Worm (Caenorhabditis elegans): ENCODE data around the gene cids-1.
A peak's percentile ranks its signal among the peaks of the same experiment; 100 is the strongest.

Gene cids-1

DNA sequence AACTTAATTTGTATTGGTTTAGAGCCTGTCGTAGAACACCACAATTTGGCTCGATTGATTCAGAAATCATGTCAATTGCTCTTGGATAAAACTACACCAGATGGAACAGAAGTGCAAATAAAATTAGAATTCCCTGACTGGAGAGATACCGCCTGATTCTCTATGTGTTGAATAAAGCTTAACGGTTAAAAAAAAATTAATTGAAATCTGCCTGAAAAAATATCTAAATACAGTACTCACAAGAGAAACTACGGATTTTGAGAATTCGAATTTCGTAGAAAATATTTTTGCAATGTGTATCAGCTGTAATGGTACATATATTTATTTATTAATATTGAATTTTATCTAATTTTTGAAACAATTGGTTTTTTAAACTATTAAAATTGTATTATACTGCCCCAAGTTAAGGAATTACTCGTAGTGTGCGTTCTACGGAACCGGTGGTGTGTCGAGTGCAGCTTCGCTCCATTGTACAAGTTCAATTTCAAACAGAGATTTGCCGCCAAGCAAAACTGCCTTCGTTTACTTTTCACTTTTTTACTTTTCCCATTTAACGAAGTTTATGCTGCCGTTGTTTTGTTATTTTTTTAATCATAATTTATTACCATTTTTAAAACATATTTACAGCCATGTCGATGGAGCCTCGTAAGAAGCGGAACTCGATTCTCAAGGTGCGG is 5.9 kb downstream of the cids-1 start, which contains the start of gene knl-1:
Gene knl-1, plus strand, starts transcription at position 626 of the 677 bp plus-strand sequence.
- TF ChIP-seq lin-38 (GFP tag; IDR thresholded peaks at IDR 0.05) (peak; percentile 94), nhr-77 (tag; optimal IDR thresholded peaks at IDR 0.05) (peak; percentile 14), Y105C5A.15 (GFP tag; IDR thresholded peaks at IDR 0.05) (no peak), lin-1 (GFP tag; IDR thresholded peaks at IDR 0.05) (no peak), dpl-1 (GFP tag; optimal IDR thresholded peaks at IDR 0.05) (peak; percentile 75), dmd-8 (GFP tag; IDR thresholded peaks at IDR 0.05) (no peak), lir-3 (tag; optimal IDR thresholded peaks at IDR 0.05) (no peak), T26A8.4 (GFP tag; IDR thresholded peaks at IDR 0.05) (no peak), pha-4 (GFP tag; IDR thresholded peaks at IDR 0.05) (no peak), pha-4 (tag; optimal IDR thresholded peaks at IDR 0.05) (peak; percentile 85), F26F4.8 (GFP tag; conservative IDR thresholded peaks at IDR 0.05) (no peak), nhr-25 (tag; optimal IDR thresholded peaks at IDR 0.05; ENCODE audit: borderline replicate concordance, insufficient read depth) (peak; percentile 19), lin-29 (GFP tag; IDR thresholded peaks at IDR 0.05) (no peak), ceh-44 (GFP tag; IDR thresholded peaks at IDR 0.05) (no peak), daf-16 (GFP tag; optimal IDR thresholded peaks at IDR 0.05) (no peak), daf-16 (tag; optimal IDR thresholded peaks at IDR 0.05) (no peak), ceh-32 (tag; optimal IDR thresholded peaks at IDR 0.05; ENCODE audit: poor library complexity) (no peak), ZK337.2 (GFP tag; IDR thresholded peaks at IDR 0.05) (no peak), unc-62 (GFP tag; optimal IDR thresholded peaks at IDR 0.05 in 1 of 2) (no peak), unc-62 (tag; optimal IDR thresholded peaks at IDR 0.05) (no peak), mes-2 (tag; optimal IDR thresholded peaks at IDR 0.05; ENCODE audit: poor library complexity, severe bottlenecking) (peak; percentile 88), hlh-11 (tag; optimal IDR thresholded peaks at IDR 0.05) (no peak), lsy-2 (tag; optimal IDR thresholded peaks at IDR 0.05) (no peak), nhr-6 (tag; optimal IDR thresholded peaks at IDR 0.05) (no peak), aha-1 (tag) (peak; percentile 84), hif-1 (tag; optimal IDR thresholded peaks at IDR 0.05) (peak in 1 of 2 experiments; percentile 69), nhr-237 (tag; optimal IDR thresholded peaks at IDR 0.05) (no peak), mdt-29 (GFP tag; IDR thresholded peaks at IDR 0.05) (no peak), nhr-41 (GFP tag; IDR thresholded peaks at IDR 0.05) (no peak), lin-13 (GFP tag; optimal IDR thresholded peaks at IDR 0.05) (peak; percentile 69), daf-8 (GFP tag; IDR thresholded peaks at IDR 0.05) (no peak), unc-130 (GFP tag; optimal IDR thresholded peaks at IDR 0.05) (peak; percentile 97), Y48G9A.11 (GFP tag; IDR thresholded peaks at IDR 0.05) (peak; percentile 48; the same call in 1 of the 2 replicates), zip-11 (GFP tag; IDR thresholded peaks at IDR 0.05) (no peak), vab-7 (GFP tag; IDR thresholded peaks at IDR 0.05) (peak; percentile 34; the same call in 1 of the 2 replicates), php-3 (GFP tag; IDR thresholded peaks at IDR 0.05) (no peak)

DNA sequence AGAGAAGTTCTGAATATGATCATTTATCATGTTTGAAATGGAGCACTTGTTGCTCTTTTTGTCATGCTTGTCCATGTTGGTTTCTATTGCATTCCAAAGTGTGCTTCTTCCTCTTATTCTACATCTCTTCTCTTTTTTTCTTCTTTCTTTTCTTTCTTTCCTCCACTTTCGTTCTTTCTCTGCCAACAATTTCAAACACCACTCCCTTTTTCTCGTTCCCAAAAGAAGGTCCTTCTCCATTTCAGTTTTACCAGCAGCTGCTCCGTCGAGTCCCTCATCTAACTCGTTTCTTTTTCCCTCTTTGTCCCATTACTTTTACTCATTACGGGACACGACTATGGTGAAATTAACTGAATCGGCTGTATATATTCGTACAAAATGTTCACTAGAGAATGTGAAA is 10.7 kb downstream of the cids-1 start, which contains the start of gene F09G8.5:
Gene F09G8.5, plus strand, starts transcription at position 38 of the 400 bp plus-strand sequence.
- TF ChIP-seq jun-1 (tag; optimal IDR thresholded peaks at IDR 0.05) (no peak), ces-1 (GFP tag; optimal IDR thresholded peaks at IDR 0.05) (no peak), lir-3 (tag; optimal IDR thresholded peaks at IDR 0.05) (no peak), daf-16 (GFP tag; optimal IDR thresholded peaks at IDR 0.05) (no peak), daf-16 (tag; optimal IDR thresholded peaks at IDR 0.05) (no peak), spr-1 (tag; optimal IDR thresholded peaks at IDR 0.05) (no peak), ceh-20 (GFP tag; IDR thresholded peaks at IDR 0.05) (no peak), ztf-11 (tag; optimal IDR thresholded peaks at IDR 0.05) (no peak), F26F4.8 (GFP tag; conservative IDR thresholded peaks at IDR 0.05) (no peak), lin-15B (tag; optimal IDR thresholded peaks at IDR 0.05) (no peak), F49E8.2 (tag; optimal IDR thresholded peaks at IDR 0.05; ENCODE audit: borderline replicate concordance) (no peak), sdz-12 (GFP tag; optimal IDR thresholded peaks at IDR 0.05) (no peak), cey-2 (tag; optimal IDR thresholded peaks at IDR 0.05; ENCODE audit: borderline replicate concordance, insufficient read depth) (no peak), F37D6.2 (tag; optimal IDR thresholded peaks at IDR 0.05) (no peak), nhr-48 (tag; optimal IDR thresholded peaks at IDR 0.05) (no peak), mdt-29 (GFP tag; IDR thresholded peaks at IDR 0.05) (no peak)
